Worm (Caenorhabditis elegans): Measurements from ENCODE around the gene cey-1.

ce11 chrII:11086770-11087169 lies 45.8 kb upstream of the cey-1 start:
- no peak for TF ChIP-seq nfya-1 (tag; optimal IDR thresholded peaks at IDR 0.05; ENCODE audit: insufficient read depth)
- no peak for TF ChIP-seq nhr-23 (tag; optimal IDR thresholded peaks at IDR 0.05)

Measured in whole organism, L3 larva.